Fruit fly (Drosophila melanogaster) Kc167 (cell line): Measurements from ENCODE around the gene CG10466.

Experiments used
- Myc ChIP-seq: fragments of >200 bp; optimal IDR thresholded peaks from 2 replicates; lab custom pipeline; 2017; ENCODE audit warnings: missing external identifiers
- insv ChIP-seq: fragments of >200 bp; optimal IDR thresholded peaks from 3 replicates; lab custom pipeline; 2018; ENCODE audit warnings: missing external identifiers
- psq ChIP-seq: fragments of >200 bp; optimal IDR thresholded peaks from 2 replicates; lab custom pipeline; 2017; ENCODE audit warnings: missing external identifiers
- ttk ChIP-seq: sonication (Bioruptor generic); optimal IDR thresholded peaks from 2 replicates; lab custom pipeline; 2017; ENCODE audit warnings: missing external identifiers

- TF ChIP-seq psq (lab: Kevin White, UChicago) = no peak
- TF ChIP-seq Myc (lab: Kevin White, UChicago) = no peak
- no peak for TF ChIP-seq ttk (lab: Kevin White, UChicago)
- no peak for TF ChIP-seq insv (lab: Kevin White, UChicago)
Observed at dm6 chr2L:19817147-19817546, 25.2 kb downstream of the CG10466 start.
